Fruit fly (Drosophila melanogaster): ENCODE data around the gene ZC3H3.

ZC3H3 gene

DNA sequence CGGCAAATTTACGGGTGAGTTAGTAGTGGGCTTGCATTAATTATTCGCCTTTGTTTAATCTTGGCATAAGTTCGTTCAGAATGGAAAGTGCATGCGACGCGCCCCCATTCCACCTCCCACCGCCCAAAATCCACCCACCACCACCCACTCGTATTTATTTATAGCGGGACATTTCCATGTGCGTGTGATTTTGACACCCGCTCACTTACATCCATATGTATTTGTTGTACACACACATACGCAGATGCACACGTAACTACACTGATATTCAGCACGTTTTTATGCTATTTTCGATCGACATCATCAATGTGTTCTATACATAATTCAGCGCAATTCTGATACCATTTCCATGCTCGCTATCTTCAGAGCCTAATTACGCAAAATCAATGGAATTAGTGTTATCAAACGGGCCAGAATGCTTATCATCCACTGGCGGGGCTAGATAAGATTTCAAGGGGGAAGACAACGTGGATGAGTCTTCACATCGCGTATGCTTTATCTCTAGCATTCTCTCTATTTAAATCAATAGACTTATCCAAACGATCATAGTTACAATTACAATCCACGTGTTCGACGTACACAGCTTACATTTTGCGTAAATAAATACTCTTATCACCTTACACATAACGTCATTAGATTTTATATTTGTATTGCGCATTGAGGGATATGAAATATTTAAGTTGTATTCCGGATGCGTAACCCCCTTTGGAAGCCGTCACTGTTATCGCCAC is 16.3 kb upstream of the ZC3H3 start (continued):
- no peak for TF ChIP-seq CG14710 (tag; optimal IDR thresholded peaks at IDR 0.05)
- no peak for TF ChIP-seq Optix (GFP tag; IDR thresholded peaks at IDR 0.05)
- TF ChIP-seq CrebB (tag; optimal IDR thresholded peaks at IDR 0.05): peak; percentile 27
- TF ChIP-seq mirr (GFP tag; optimal IDR thresholded peaks at IDR 0.05): peak; percentile 87
- peak; percentile 56 for TF ChIP-seq CG18619 (GFP tag; optimal IDR thresholded peaks at IDR 0.05)
- no peak for TF ChIP-seq CG2129 (GFP tag; IDR thresholded peaks at IDR 0.05; ENCODE audit: partially characterized antibody)
- no peak; the same call in 1 of the 2 replicates for TF ChIP-seq Xrp1 (GFP tag; IDR thresholded peaks at IDR 0.05)
- peak; percentile 19; the same call in 1 of the 2 replicates for TF ChIP-seq CG9932 (GFP tag; IDR thresholded peaks at IDR 0.05)
- TF ChIP-seq PHDP (tag; optimal IDR thresholded peaks at IDR 0.05): peak; percentile 35
- TF ChIP-seq stwl (tag; optimal IDR thresholded peaks at IDR 0.05): no peak
- TF ChIP-seq pzg (GFP tag; optimal IDR thresholded peaks at IDR 0.05): no peak
- TF ChIP-seq Doc2 (GFP tag; IDR thresholded peaks at IDR 0.05): no peak
- TF ChIP-seq CG43689 (GFP tag; IDR thresholded peaks at IDR 0.05): no peak
- no peak for TF ChIP-seq chm (GFP tag; IDR thresholded peaks at IDR 0.05)
- peak; percentile 46 for TF ChIP-seq ind (GFP tag; optimal IDR thresholded peaks at IDR 0.05)
- TF ChIP-seq CG2889 (GFP tag; IDR thresholded peaks at IDR 0.05): no peak
- no peak for TF ChIP-seq twi (tag; optimal IDR thresholded peaks at IDR 0.05)
- no peak for TF ChIP-seq CG11456 (GFP tag; IDR thresholded peaks at IDR 0.05)
- peak; percentile 60 for TF ChIP-seq CG1233 (GFP tag; optimal IDR thresholded peaks at IDR 0.05)
- TF ChIP-seq Mad (GFP tag; optimal IDR thresholded peaks at IDR 0.05): no peak
- TF ChIP-seq CG2116 (GFP tag; optimal IDR thresholded peaks at IDR 0.05): no peak
- no peak for TF ChIP-seq kah (GFP tag; optimal IDR thresholded peaks at IDR 0.05)
- TF ChIP-seq fru (optimal IDR thresholded peaks at IDR 0.05): no peak
- TF ChIP-seq ci (GFP tag; IDR thresholded peaks at IDR 0.05): no peak
- TF ChIP-seq crp (GFP tag; optimal IDR thresholded peaks at IDR 0.05): no peak
- no peak for TF ChIP-seq rib (GFP tag; IDR thresholded peaks at IDR 0.05)
- TF ChIP-seq grn (GFP tag; optimal IDR thresholded peaks at IDR 0.05): peak; percentile 97
- no peak for TF ChIP-seq p53 (GFP tag; optimal IDR thresholded peaks at IDR 0.05)
- no peak for TF ChIP-seq CG13287 (GFP tag; IDR thresholded peaks at IDR 0.05; ENCODE audit: partially characterized antibody)
- TF ChIP-seq CG5953 (GFP tag; IDR thresholded peaks at IDR 0.05): no peak
- TF ChIP-seq CG14050 (GFP tag; IDR thresholded peaks at IDR 0.05): no peak
- TF ChIP-seq CG8388 (GFP tag; optimal IDR thresholded peaks at IDR 0.05): no peak
- TF ChIP-seq CG42726 (GFP tag; IDR thresholded peaks at IDR 0.05; ENCODE audit: partially characterized antibody): no peak
- TF ChIP-seq ap (GFP tag; IDR thresholded peaks at IDR 0.05): no peak
- peak; percentile 48 for TF ChIP-seq Ets65A (GFP tag)
- TF ChIP-seq NK7.1 (GFP tag; optimal IDR thresholded peaks at IDR 0.05): no peak
- no peak for TF ChIP-seq eve (GFP tag; optimal IDR thresholded peaks at IDR 0.05)
- no peak for TF ChIP-seq CG12942 (GFP tag; optimal IDR thresholded peaks at IDR 0.05)
- TF ChIP-seq bab2 (GFP tag; optimal IDR thresholded peaks at IDR 0.05): peak; percentile 46
- TF ChIP-seq CG15696 (tag; optimal IDR thresholded peaks at IDR 0.05): peak; percentile 38
- peak; percentile 79 for TF ChIP-seq CG2678 (tag; optimal IDR thresholded peaks at IDR 0.05)
- TF ChIP-seq gro (GFP tag; optimal IDR thresholded peaks at IDR 0.05): peak; percentile 75
- no peak for TF ChIP-seq CG33557 (GFP tag; optimal IDR thresholded peaks at IDR 0.05)
- no peak for TF ChIP-seq unc-4 (GFP tag; IDR thresholded peaks at IDR 0.05; ENCODE audit: partially characterized antibody)
- TF ChIP-seq Ets97D (GFP tag; optimal IDR thresholded peaks at IDR 0.05): no peak
- TF ChIP-seq Myb (GFP tag; optimal IDR thresholded peaks at IDR 0.05): no peak
- TF ChIP-seq CG14860 (GFP tag; IDR thresholded peaks at IDR 0.05; ENCODE audit: partially characterized antibody): no peak
- peak; percentile 39; the same call in 1 of the 2 replicates for TF ChIP-seq sob (GFP tag; IDR thresholded peaks at IDR 0.05)
- peak; percentile 9 for TF ChIP-seq ATbp (GFP tag; optimal IDR thresholded peaks at IDR 0.05)
- no peak for TF ChIP-seq CG8290 (GFP tag; optimal IDR thresholded peaks at IDR 0.05)
- peak in 1 of 2 experiments; percentile 30 for TF ChIP-seq CG8290 (tag; optimal IDR thresholded peaks at IDR 0.05)
